Worm (Caenorhabditis elegans) whole organism, mixed stage, embryonic: ENCODE measurements around the gene aex-4.

Experiments used
- M03D4.4 ChIP-seq: sonication (generic microtip); optimal IDR thresholded peaks from 2 replicates; lab custom pipeline; 2017; ENCODE audit warnings: mild to moderate bottlenecking, missing genetic modification characterization, missing compliant biosample characterization
- bed-3 ChIP-seq: fragments of 200-800 bp; sonication (Bioruptor generic); optimal IDR thresholded peaks from 3 replicates; lab custom pipeline; 2018; ENCODE audit warnings: mild to moderate bottlenecking, missing genetic modification characterization, moderate library complexity, missing compliant biosample characterization
- ceh-39 ChIP-seq: fragments of 150-350 bp; optimal IDR thresholded peaks from 2 replicates; lab custom pipeline; 2014; ENCODE audit warnings: missing biosample characterization, missing genetic modification characterization
- ceh-43 ChIP-seq: fragments of 200-800 bp; sonication (Bioruptor generic); optimal IDR thresholded peaks from 2 replicates; lab custom pipeline; 2018; ENCODE audit warnings: mild to moderate bottlenecking, missing genetic modification characterization, moderate library complexity, missing compliant biosample characterization
- ceh-83 ChIP-seq: fragments of 200-800 bp; sonication (Bioruptor generic); optimal IDR thresholded peaks from 2 replicates; lab custom pipeline; 2018; ENCODE audit warnings: mild to moderate bottlenecking, missing genetic modification characterization, missing compliant biosample characterization
- ces-1 ChIP-seq: fragments of 150-350 bp; optimal IDR thresholded peaks from 2 replicates; lab custom pipeline; 2014; ENCODE audit warnings: missing biosample characterization, missing genetic modification reagents, missing genetic modification characterization
- cnd-1 ChIP-seq: fragments of 200-800 bp; sonication (Bioruptor generic); optimal IDR thresholded peaks from 2 replicates; lab custom pipeline; 2018; ENCODE audit warnings: mild to moderate bottlenecking, missing genetic modification characterization, missing compliant biosample characterization
- drap-1 ChIP-seq: fragments of 200-800 bp; sonication (Bioruptor generic); optimal IDR thresholded peaks from 3 replicates; lab custom pipeline; 2018; ENCODE audit warnings: mild to moderate bottlenecking, missing genetic modification characterization, missing compliant biosample characterization
- elt-1 ChIP-seq: sonication (generic microtip); optimal IDR thresholded peaks from 2 replicates; lab custom pipeline; 2017; ENCODE audit warnings: missing genetic modification characterization, mild to moderate bottlenecking, missing compliant biosample characterization, antibody characterized with exemption, moderate library complexity, borderline replicate concordance; ENCODE audit not compliant: insufficient read depth
- elt-3 ChIP-seq: fragments of 150-350 bp; optimal IDR thresholded peaks from 2 replicates; lab custom pipeline; 2014; ENCODE audit warnings: missing biosample characterization, missing genetic modification characterization
- flh-1 ChIP-seq: fragments of 200-800 bp; sonication (Bioruptor generic); optimal IDR thresholded peaks from 2 replicates; lab custom pipeline; 2018; ENCODE audit warnings: mild to moderate bottlenecking, missing genetic modification characterization, moderate library complexity, missing compliant biosample characterization
- ham-2 ChIP-seq: fragments of 200-800 bp; sonication (Bioruptor generic); optimal IDR thresholded peaks from 2 replicates; lab custom pipeline; 2018; ENCODE audit warnings: mild to moderate bottlenecking, missing genetic modification characterization, missing compliant biosample characterization
- lin-13 ChIP-seq: fragments of 150-350 bp; optimal IDR thresholded peaks from 2 replicates; lab custom pipeline; 2014; ENCODE audit warnings: missing biosample characterization, missing genetic modification characterization
- lsy-2 ChIP-seq: fragments of 150-350 bp; optimal IDR thresholded peaks from 2 replicates; lab custom pipeline; 2014; ENCODE audit warnings: missing biosample characterization, missing genetic modification characterization
- mab-5 ChIP-seq: fragments of 150-350 bp; optimal IDR thresholded peaks from 2 replicates; lab custom pipeline; 2014; ENCODE audit warnings: missing biosample characterization, missing genetic modification characterization
- mls-2 ChIP-seq: sonication (generic microtip); optimal IDR thresholded peaks from 2 replicates; lab custom pipeline; 2016; ENCODE audit warnings: mild to moderate bottlenecking, missing genetic modification characterization, moderate library complexity, missing compliant biosample characterization
- nhr-12 ChIP-seq: fragments of 150-350 bp; optimal IDR thresholded peaks from 2 replicates; lab custom pipeline; 2014; ENCODE audit warnings: missing biosample characterization, missing genetic modification characterization
- nhr-2 ChIP-seq: fragments of 150-350 bp; optimal IDR thresholded peaks from 2 replicates; lab custom pipeline; 2014; ENCODE audit warnings: missing biosample characterization, missing genetic modification characterization
- nhr-237 ChIP-seq: fragments of 150-350 bp; optimal IDR thresholded peaks from 2 replicates; lab custom pipeline; 2014; ENCODE audit warnings: missing biosample characterization, missing genetic modification characterization
- nhr-28 ChIP-seq: fragments of 150-350 bp; optimal IDR thresholded peaks from 2 replicates; lab custom pipeline; 2014; ENCODE audit warnings: missing biosample characterization, missing genetic modification characterization
- nhr-76 ChIP-seq: sonication (generic microtip); optimal IDR thresholded peaks from 2 replicates; lab custom pipeline; 2017; ENCODE audit warnings: missing biosample characterization, missing genetic modification characterization
- sem-2 ChIP-seq: fragments of 200-800 bp; sonication (Bioruptor generic); optimal IDR thresholded peaks from 2 replicates; lab custom pipeline; 2018; ENCODE audit warnings: mild to moderate bottlenecking, missing genetic modification characterization, missing compliant biosample characterization
- snpc-4 ChIP-seq: fragments of 150-350 bp; optimal IDR thresholded peaks from 2 replicates; lab custom pipeline; 2014; ENCODE audit warnings: missing biosample characterization, missing genetic modification characterization
- sptf-1 ChIP-seq: sonication (generic microtip); optimal IDR thresholded peaks from 2 replicates; lab custom pipeline; 2017; ENCODE audit warnings: mild to moderate bottlenecking, missing genetic modification characterization, moderate library complexity, missing compliant biosample characterization
- tbx-8 ChIP-seq: fragments of 200-800 bp; sonication (Bioruptor generic); optimal IDR thresholded peaks from 2 replicates; lab custom pipeline; 2018; ENCODE audit warnings: mild to moderate bottlenecking, missing genetic modification characterization, moderate library complexity, missing compliant biosample characterization
- unc-120 ChIP-seq: sonication (generic microtip); optimal IDR thresholded peaks from 2 replicates; lab custom pipeline; 2017; ENCODE audit warnings: missing genetic modification characterization, missing compliant biosample characterization; ENCODE audit not compliant: poor library complexity, severe bottlenecking
- unc-39 ChIP-seq: fragments of 150-350 bp; optimal IDR thresholded peaks from 2 replicates; lab custom pipeline; 2014; ENCODE audit warnings: missing biosample characterization, missing genetic modification characterization
- unc-62 ChIP-seq: fragments of 150-350 bp; optimal IDR thresholded peaks from 2 replicates; lab custom pipeline; 2014; ENCODE audit warnings: missing biosample characterization, missing genetic modification reagents, missing genetic modification characterization
- zip-8 ChIP-seq: fragments of 150-350 bp; optimal IDR thresholded peaks from 2 replicates; lab custom pipeline; 2014; ENCODE audit warnings: missing biosample characterization, missing genetic modification characterization

The aex-4 gene

DNA sequence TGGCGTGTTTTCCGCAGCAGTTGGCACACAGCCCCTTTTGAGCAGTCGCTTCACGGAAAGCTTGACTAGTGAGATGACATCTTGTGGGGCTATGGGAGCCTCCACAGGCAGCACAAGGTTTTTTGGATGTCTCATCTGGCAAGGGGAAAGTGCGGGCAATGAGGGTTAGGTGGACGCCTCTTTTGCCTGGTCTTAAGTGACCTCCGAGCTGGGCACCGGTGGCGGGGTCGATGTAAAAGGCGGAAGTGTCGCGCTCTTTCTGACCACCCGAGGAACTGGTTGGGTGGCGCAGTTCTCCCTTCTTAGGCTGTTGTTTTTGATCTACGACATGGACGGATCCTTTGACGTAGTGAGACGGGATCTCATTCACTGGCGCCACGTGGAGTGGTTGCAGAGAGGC, 22.3 kb downstream of the aex-4 start:
- TF ChIP-seq M03D4.4 (tag; lab: Kevin White, UChicago), result no peak

DNA sequence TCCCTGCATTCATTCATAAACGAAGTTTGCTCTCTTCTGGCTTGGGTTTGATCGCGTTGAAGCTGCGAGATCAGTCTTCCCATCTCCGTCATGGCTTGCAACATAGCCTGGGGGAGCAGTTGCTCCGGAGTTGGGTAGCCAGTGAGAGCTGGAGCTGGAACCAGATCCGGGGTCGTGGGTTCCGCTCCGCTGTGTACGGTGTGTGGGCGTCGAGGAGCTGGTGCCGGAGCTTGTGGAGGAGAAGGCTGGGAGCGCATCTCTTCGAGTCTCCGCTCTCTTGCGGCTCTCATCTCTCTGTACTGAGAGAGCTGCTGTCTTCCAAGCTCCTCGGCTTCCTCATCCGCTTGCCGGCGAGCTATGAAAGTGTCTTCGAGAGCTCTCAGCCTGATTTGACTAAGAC, 23.4 kb downstream of the aex-4 start:
- TF ChIP-seq cnd-1 (tag; lab: Kevin White, UChicago) (no peak), unc-62 (GFP tag; lab: Kevin White, UChicago) (no peak), bed-3 (GFP tag; lab: Kevin White, UChicago) (no peak), elt-3 (no peak), drap-1 (GFP tag; lab: Kevin White, UChicago) (no peak), tbx-8 (GFP tag; lab: Kevin White, UChicago) (no peak), nhr-2 (no peak), zip-8 (tag; lab: Kevin White, UChicago) (no peak), nhr-12 (tag; lab: Kevin White, UChicago) (no peak)

DNA sequence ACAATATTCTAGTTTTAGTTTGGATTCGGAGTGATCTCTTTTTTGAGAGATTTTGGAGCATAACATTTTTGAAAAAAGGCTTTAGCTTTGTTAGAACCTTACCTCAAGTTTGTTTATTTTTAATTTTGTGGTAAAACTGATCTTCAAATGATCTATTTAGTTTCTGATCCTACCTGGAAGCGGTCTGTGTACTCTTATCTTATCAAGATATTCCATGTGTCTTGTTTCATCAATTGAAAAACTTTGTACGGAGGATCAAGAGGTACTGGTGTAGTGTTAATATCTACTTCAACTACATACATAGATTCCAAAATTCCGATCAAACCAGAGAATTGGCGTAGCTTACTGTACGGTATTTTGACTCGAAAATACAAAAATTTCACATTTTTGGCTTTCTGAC, 26.7 kb downstream of the aex-4 start:
- TF ChIP-seq ces-1 (GFP tag; lab: Kevin White, UChicago), result no peak
- TF ChIP-seq ceh-83 (GFP tag; lab: Kevin White, UChicago), result no peak
- TF ChIP-seq ham-2, result no peak
- no peak for TF ChIP-seq flh-1 (GFP tag; lab: Kevin White, UChicago)
- TF ChIP-seq unc-39 (tag; lab: Kevin White, UChicago), result no peak
- TF ChIP-seq cnd-1 (tag; lab: Kevin White, UChicago), result no peak
- TF ChIP-seq nhr-2, result no peak
- no peak for TF ChIP-seq mab-5
- TF ChIP-seq elt-1 (tag; lab: Kevin White, UChicago), result no peak
- no peak for TF ChIP-seq bed-3 (GFP tag; lab: Kevin White, UChicago)
- no peak for TF ChIP-seq unc-62 (GFP tag; lab: Kevin White, UChicago)
- TF ChIP-seq M03D4.4 (tag; lab: Kevin White, UChicago), result no peak
- no peak for TF ChIP-seq nhr-76 (tag; lab: Kevin White, UChicago)
- no peak for TF ChIP-seq elt-3
- TF ChIP-seq lsy-2, result no peak
- no peak for TF ChIP-seq ceh-43 (GFP tag; lab: Kevin White, UChicago)
- TF ChIP-seq tbx-8 (GFP tag; lab: Kevin White, UChicago), result no peak
- TF ChIP-seq nhr-12 (tag; lab: Kevin White, UChicago), result no peak

DNA sequence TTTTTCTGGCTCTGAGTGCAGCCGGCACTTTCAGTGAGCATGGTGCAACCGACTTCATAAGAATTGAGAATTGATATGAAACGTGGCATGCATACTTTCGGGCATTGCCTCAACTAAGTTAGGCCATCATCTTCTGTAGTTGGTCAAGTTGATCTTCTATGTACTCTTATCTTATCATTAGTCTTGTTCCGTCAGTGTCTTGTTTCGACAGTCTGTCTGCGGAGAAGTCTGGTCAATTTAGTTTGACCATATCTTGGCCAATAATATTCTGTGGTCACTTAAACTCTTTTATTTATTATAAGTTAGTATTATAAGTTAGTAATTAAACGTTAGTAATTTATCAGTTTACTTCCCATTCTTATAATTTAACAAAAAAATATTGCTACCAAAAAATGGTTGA, 27.2 kb downstream of the aex-4 start:
- TF ChIP-seq nhr-2 (no peak), ceh-39 (no peak), mab-5 (no peak), nhr-28 (no peak), M03D4.4 (tag; lab: Kevin White, UChicago) (no peak), flh-1 (GFP tag; lab: Kevin White, UChicago) (no peak), lsy-2 (no peak), sptf-1 (no peak), ceh-83 (GFP tag; lab: Kevin White, UChicago) (no peak), mls-2 (tag; lab: Kevin White, UChicago) (no peak), unc-39 (tag; lab: Kevin White, UChicago) (no peak), bed-3 (GFP tag; lab: Kevin White, UChicago) (no peak), ham-2 (no peak), elt-1 (tag; lab: Kevin White, UChicago) (no peak)

DNA sequence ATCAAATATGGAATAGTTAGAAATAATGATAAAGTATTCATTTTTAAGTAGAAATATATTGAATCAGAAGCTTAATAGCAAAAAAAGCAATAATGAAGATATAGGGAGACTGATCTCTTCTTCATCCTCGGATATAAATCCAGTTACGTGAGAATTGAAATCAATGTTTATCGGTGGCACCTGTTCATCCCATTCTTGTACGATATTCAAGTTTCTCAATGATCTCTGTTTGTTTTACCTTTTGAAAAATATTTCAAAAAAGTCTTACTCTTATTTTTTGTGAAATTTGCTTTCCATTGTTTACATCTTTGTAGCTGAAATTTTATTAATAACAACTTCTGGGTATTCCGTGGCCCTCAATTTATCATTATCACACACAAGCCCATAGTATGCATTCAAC, 29.3 kb downstream of the aex-4 start, which contains the start of gene T14G12.12:
T14G12.12 (minus strand) TSS at position 101 of the 400 bp plus-strand sequence.
- TF ChIP-seq nhr-2 (no peak), snpc-4 (tag; lab: Kevin White, UChicago) (no peak), nhr-237 (no peak), ceh-83 (GFP tag; lab: Kevin White, UChicago) (no peak), unc-120 (tag; lab: Kevin White, UChicago) (no peak), ceh-43 (GFP tag; lab: Kevin White, UChicago) (no peak), drap-1 (GFP tag; lab: Kevin White, UChicago) (no peak), bed-3 (GFP tag; lab: Kevin White, UChicago) (no peak), sem-2 (GFP tag; lab: Kevin White, UChicago) (no peak), nhr-12 (tag; lab: Kevin White, UChicago) (no peak), elt-1 (tag; lab: Kevin White, UChicago) (no peak), mls-2 (tag; lab: Kevin White, UChicago) (no peak), sptf-1 (no peak), lin-13 (no peak), M03D4.4 (tag; lab: Kevin White, UChicago) (no peak), zip-8 (tag; lab: Kevin White, UChicago) (no peak), ham-2 (no peak)
